ENCODE assay signal across 5 fruit fly cellular contexts in genomic region chrX:6860413-6861089, dm6.
TF ChIP-seq lines count a peak whose summit lies in the region.

No protein-coding gene starts in this region.

- no peak for TF ChIP-seq CTCF in whole organism, embryonic (GFP tag; optimal IDR thresholded peaks at IDR 0.05; lab: Kevin White, UChicago)

TF ChIP-seq in whole organism, adult, 20 proteins besides CTCF, POLR2A, EP300 and RAD21:
- TF ChIP-seq cnc (optimal IDR thresholded peaks at IDR 0.05; lab: Kevin White, UChicago) (no peak), CG14711 (tag; optimal IDR thresholded peaks at IDR 0.05; lab: Kevin White, UChicago) (peak; percentile 28)

TF ChIP-seq in whole organism, embryonic, 481 proteins besides CTCF, POLR2A, EP300 and RAD21 (continues in another document):
- TF ChIP-seq CG6689 (GFP tag; IDR thresholded peaks at IDR 0.05; lab: Robert Waterston, UW) (peak; percentile 26; the same call in 1 of the 2 replicates), zen (tag; optimal IDR thresholded peaks at IDR 0.05; lab: Kevin White, UChicago) (peak; percentile 25), CG14667 (GFP tag; IDR thresholded peaks at IDR 0.05; lab: Robert Waterston, UW) (no peak), nom (GFP tag; optimal IDR thresholded peaks at IDR 0.05; lab: Kevin White, UChicago) (peak; percentile 53), CG2712 (tag; optimal IDR thresholded peaks at IDR 0.05; lab: Kevin White, UChicago) (peak; percentile 39), CG4617 (GFP tag; optimal IDR thresholded peaks at IDR 0.05; lab: Kevin White, UChicago; ENCODE audit: borderline replicate concordance) (no peak), rib (GFP tag; IDR thresholded peaks at IDR 0.05; lab: Robert Waterston, UW) (0 out of 2 replicates have a peak, but pooled peaks have one; percentile 10), CG7839 (tag; optimal IDR thresholded peaks at IDR 0.05; lab: Kevin White, UChicago) (peak; percentile 20), bsh (GFP tag; optimal IDR thresholded peaks at IDR 0.05; lab: Kevin White, UChicago) (peak in 1 of 2 experiments; percentile 59), Ssrp (tag; optimal IDR thresholded peaks at IDR 0.05; lab: Kevin White, UChicago) (peak; percentile 30), Sox102F (GFP tag; optimal IDR thresholded peaks at IDR 0.05; lab: Kevin White, UChicago) (peak; percentile 45), insv (GFP tag; optimal IDR thresholded peaks at IDR 0.05; lab: Kevin White, UChicago) (no peak), CG30403 (GFP tag; optimal IDR thresholded peaks at IDR 0.05; lab: Kevin White, UChicago) (peak; percentile 1), Fer3 (tag; optimal IDR thresholded peaks at IDR 0.05; lab: Kevin White, UChicago) (peak; percentile 24), CG2129 (GFP tag; IDR thresholded peaks at IDR 0.05; lab: Robert Waterston, UW; ENCODE audit: partially characterized antibody) (no peak), tgo (GFP tag; IDR thresholded peaks at IDR 0.05; lab: Robert Waterston, UW) (peak; percentile 42; the same call in 1 of the 3 replicates), CG17829 (tag; optimal IDR thresholded peaks at IDR 0.05; lab: Kevin White, UChicago) (peak; percentile 34), row (GFP tag; IDR thresholded peaks at IDR 0.05; lab: Robert Waterston, UW) (peak; percentile 44; the same call in 2 of the 3 replicates), Sox100B (GFP tag; optimal IDR thresholded peaks at IDR 0.05; lab: Kevin White, UChicago) (peak; percentile 1), CG14710 (tag; optimal IDR thresholded peaks at IDR 0.05; lab: Kevin White, UChicago) (peak; percentile 18), Rfx (GFP tag; IDR thresholded peaks at IDR 0.05; lab: Robert Waterston, UW) (peak; percentile 68)

TF ChIP-seq in whole organism, prepupa, 60 proteins besides CTCF, POLR2A, EP300 and RAD21 (continues in another document):
- TF ChIP-seq achi (GFP tag; optimal IDR thresholded peaks at IDR 0.05; lab: Kevin White, UChicago): no peak
- TF ChIP-seq fd59A (GFP tag; optimal IDR thresholded peaks at IDR 0.05; lab: Kevin White, UChicago): no peak
- TF ChIP-seq CG10669 (GFP tag; optimal IDR thresholded peaks at IDR 0.05; lab: Kevin White, UChicago): no peak
- TF ChIP-seq Sox102F (GFP tag; optimal IDR thresholded peaks at IDR 0.05; lab: Kevin White, UChicago): no peak
- no peak for TF ChIP-seq Smox (GFP tag; optimal IDR thresholded peaks at IDR 0.05; lab: Kevin White, UChicago)
- TF ChIP-seq Sox15 (GFP tag; optimal IDR thresholded peaks at IDR 0.05; lab: Kevin White, UChicago): no peak
- TF ChIP-seq Eip93F (GFP tag; optimal IDR thresholded peaks at IDR 0.05; lab: Kevin White, UChicago): no peak
- TF ChIP-seq Hr4 (GFP tag; optimal IDR thresholded peaks at IDR 0.05; lab: Kevin White, UChicago): peak; percentile 46
- no peak for TF ChIP-seq CG3032 (tag; optimal IDR thresholded peaks at IDR 0.05; lab: Kevin White, UChicago)
- peak; percentile 10 to 32 for TF ChIP-seq ss (GFP tag; optimal IDR thresholded peaks at IDR 0.05; lab: Kevin White, UChicago)
- TF ChIP-seq salr (GFP tag; optimal IDR thresholded peaks at IDR 0.05; lab: Kevin White, UChicago): no peak
- peak; percentile 20 for TF ChIP-seq CG32006 (GFP tag; optimal IDR thresholded peaks at IDR 0.05; lab: Kevin White, UChicago)
- no peak for TF ChIP-seq acj6 (GFP tag; optimal IDR thresholded peaks at IDR 0.05; lab: Kevin White, UChicago)
- TF ChIP-seq CG8632 (GFP tag; optimal IDR thresholded peaks at IDR 0.05; lab: Kevin White, UChicago): no peak
- TF ChIP-seq CG10631 (GFP tag; optimal IDR thresholded peaks at IDR 0.05; lab: Kevin White, UChicago): no peak
- no peak for TF ChIP-seq pdm3 (GFP tag; optimal IDR thresholded peaks at IDR 0.05; lab: Kevin White, UChicago)
- TF ChIP-seq topi (GFP tag; optimal IDR thresholded peaks at IDR 0.05; lab: Kevin White, UChicago): no peak
- no peak for TF ChIP-seq CG7368 (GFP tag; optimal IDR thresholded peaks at IDR 0.05; lab: Kevin White, UChicago)
- TF ChIP-seq CG15336 (GFP tag; IDR thresholded peaks at IDR 0.05; lab: Robert Waterston, UW): 0 out of 2 replicates have a peak, but pooled peaks have one; percentile 13
- no peak for TF ChIP-seq svp (GFP tag; lab: Kevin White, UChicago)
- no peak for TF ChIP-seq esn (GFP tag; optimal IDR thresholded peaks at IDR 0.05; lab: Kevin White, UChicago)
- TF ChIP-seq fkh (GFP tag; optimal IDR thresholded peaks at IDR 0.05; lab: Kevin White, UChicago): peak; percentile 44
- no peak for TF ChIP-seq Sox14 (GFP tag; optimal IDR thresholded peaks at IDR 0.05; lab: Kevin White, UChicago)
- no peak for TF ChIP-seq CG3919 (GFP tag; optimal IDR thresholded peaks at IDR 0.05; lab: Kevin White, UChicago)

TF ChIP-seq in whole organism, pupa, 21 proteins besides CTCF, POLR2A, EP300 and RAD21:
- TF ChIP-seq Snoo (tag; optimal IDR thresholded peaks at IDR 0.05; lab: Kevin White, UChicago): no peak
- TF ChIP-seq gl (tag; optimal IDR thresholded peaks at IDR 0.05; lab: Kevin White, UChicago): peak; percentile 18
- TF ChIP-seq CG15710 (tag; optimal IDR thresholded peaks at IDR 0.05; lab: Kevin White, UChicago): no peak
- TF ChIP-seq CG9948 (tag; optimal IDR thresholded peaks at IDR 0.05; lab: Kevin White, UChicago): peak; percentile 12
- TF ChIP-seq rn (GFP tag; IDR thresholded peaks at IDR 0.05; lab: Robert Waterston, UW): no peak
- TF ChIP-seq CG17806 (tag; optimal IDR thresholded peaks at IDR 0.05; lab: Kevin White, UChicago): no peak
- peak; percentile 30 for TF ChIP-seq CG8301 (tag; optimal IDR thresholded peaks at IDR 0.05; lab: Kevin White, UChicago)
- no peak for TF ChIP-seq CG13204 (GFP tag; optimal IDR thresholded peaks at IDR 0.05; lab: Kevin White, UChicago)
- TF ChIP-seq Ets98B (GFP tag; IDR thresholded peaks at IDR 0.05; lab: Robert Waterston, UW): peak; percentile 6; the same call in 1 of the 2 replicates
- TF ChIP-seq CG8159 (tag; optimal IDR thresholded peaks at IDR 0.05; lab: Kevin White, UChicago): peak; percentile 4
- peak; percentile 38; the same call in 1 of the 2 replicates for TF ChIP-seq CG12605 (GFP tag; IDR thresholded peaks at IDR 0.05; lab: Robert Waterston, UW)
- TF ChIP-seq CG14655 (GFP tag; optimal IDR thresholded peaks at IDR 0.05; lab: Kevin White, UChicago): peak; percentile 31
- TF ChIP-seq EcR (GFP tag; optimal IDR thresholded peaks at IDR 0.05; lab: Kevin White, UChicago): no peak
- no peak for TF ChIP-seq CG34367 (tag; optimal IDR thresholded peaks at IDR 0.05; lab: Kevin White, UChicago)
- no peak for TF ChIP-seq Pif1A (GFP tag; optimal IDR thresholded peaks at IDR 0.05; lab: Kevin White, UChicago)
- 0 out of 3 replicates have a peak, but pooled peaks have one; percentile 14 for TF ChIP-seq fd96Ca (GFP tag; IDR thresholded peaks at IDR 0.05; lab: Robert Waterston, UW)
- peak; percentile 38; the same call in 2 of the 3 replicates for TF ChIP-seq CG4496 (GFP tag; IDR thresholded peaks at IDR 0.05; lab: Robert Waterston, UW)
- no peak for TF ChIP-seq CG10348 (GFP tag; IDR thresholded peaks at IDR 0.05; lab: Robert Waterston, UW)
- TF ChIP-seq Pif1B (GFP tag; optimal IDR thresholded peaks at IDR 0.05; lab: Kevin White, UChicago): no peak
- TF ChIP-seq D1 (tag; optimal IDR thresholded peaks at IDR 0.05; lab: Kevin White, UChicago): no peak
- no peak for TF ChIP-seq CG32121 (GFP tag; IDR thresholded peaks at IDR 0.05; lab: Robert Waterston, UW)

TF ChIP-seq in whole organism, wandering third instar larva, 38 proteins besides CTCF, POLR2A, EP300 and RAD21:
- TF ChIP-seq Rel (GFP tag; optimal IDR thresholded peaks at IDR 0.05; lab: Kevin White, UChicago) (no peak), Rel (tag; optimal IDR thresholded peaks at IDR 0.05; lab: Kevin White, UChicago) (peak; percentile 78), Dif (GFP tag; optimal IDR thresholded peaks at IDR 0.05; lab: Kevin White, UChicago; ENCODE audit: partially characterized antibody) (peak; percentile 38), psq (GFP tag; optimal IDR thresholded peaks at IDR 0.05; lab: Kevin White, UChicago) (peak; percentile 88), pan (optimal IDR thresholded peaks at IDR 0.05; lab: Kevin White, UChicago) (no peak)
TF ChIP-seq in whole organism, wandering third instar larva: peak in this region for 3.
